Worm (Caenorhabditis elegans) whole organism, mixed stage, embryonic: ENCODE data around the gene F40G9.17.

ENCODE experiments used
- elt-3 ChIP-seq: fragments of 150-350 bp; optimal IDR thresholded peaks from 2 replicates; lab custom pipeline; 2014; ENCODE audit warnings: missing biosample characterization, missing genetic modification characterization
- mep-1 ChIP-seq: fragments of 150-350 bp; optimal IDR thresholded peaks from 2 replicates; lab custom pipeline; 2017; ENCODE audit warnings: missing biosample characterization, missing genetic modification reagents, missing genetic modification characterization, inconsistent platforms
- nhr-12 ChIP-seq: fragments of 150-350 bp; optimal IDR thresholded peaks from 2 replicates; lab custom pipeline; 2014; ENCODE audit warnings: missing biosample characterization, missing genetic modification characterization
- nhr-28 ChIP-seq: fragments of 150-350 bp; optimal IDR thresholded peaks from 2 replicates; lab custom pipeline; 2014; ENCODE audit warnings: missing biosample characterization, missing genetic modification characterization

ce11 chrIII:178126-178525 lies 16.1 kb upstream of the F40G9.17 start:
- TF ChIP-seq mep-1 (no peak), elt-3 (no peak), nhr-28 (no peak), nhr-12 (tag; lab: Kevin White, UChicago) (no peak)
